Fruit fly (Drosophila melanogaster) whole organism, embryonic: ENCODE data around the gene CG4658.
A peak's percentile ranks its signal among the peaks of the same experiment; 100 is the strongest.

Experiments used
- Blimp-1 ChIP-seq: fragments of 200-800 bp; sonication (Bioruptor generic); optimal IDR thresholded peaks from 3 replicates; lab custom pipeline; 2018; ENCODE audit warnings: missing biosample characterization, missing genetic modification characterization, mild to moderate bottlenecking, moderate library complexity, missing genetic modification reagents
- CG10321 ChIP-seq: fragments of 200-800 bp; sonication (Bioruptor generic); IDR thresholded peaks from 2 replicates; pipeline ENCODE4 v1.3.6; 2022; ENCODE audit warnings: missing biosample characterization, missing genetic modification characterization
- CG10366 ChIP-seq: fragments of 200-800 bp; sonication (Bioruptor generic); IDR thresholded peaks from 2 replicates; pipeline ENCODE4 v1.3.6; 2022; ENCODE audit warnings: missing biosample characterization, missing genetic modification characterization
- CG11093 ChIP-seq: fragments of 200-800 bp; sonication (Bioruptor generic); IDR thresholded peaks from 3 replicates; pipeline ENCODE4 v1.3.6; 2022; ENCODE audit warnings: missing biosample characterization, missing genetic modification characterization
- CG14965 ChIP-seq: fragments of 200-800 bp; sonication (Bioruptor generic); optimal IDR thresholded peaks from 2 replicates; lab custom pipeline; 2016; ENCODE audit warnings: missing biosample characterization, missing genetic modification characterization, borderline replicate concordance
- CG15479 ChIP-seq: fragments of 200-800 bp; sonication (Bioruptor generic); optimal IDR thresholded peaks from 3 replicates; lab custom pipeline; 2019; ENCODE audit warnings: missing biosample characterization, mild to moderate bottlenecking, missing genetic modification characterization, moderate library complexity
- CG1603 ChIP-seq: fragments of 200-800 bp; sonication (Bioruptor generic); optimal IDR thresholded peaks from 2 replicates; lab custom pipeline; 2019; ENCODE audit warnings: missing biosample characterization, mild to moderate bottlenecking, missing genetic modification characterization, moderate library complexity
- CG16863 ChIP-seq: fragments of 200-800 bp; sonication (Bioruptor generic); optimal IDR thresholded peaks from 3 replicates; lab custom pipeline; 2016; ENCODE audit warnings: missing biosample characterization, missing genetic modification characterization
- CG17912 ChIP-seq: fragments of 200-800 bp; sonication (Bioruptor generic); optimal IDR thresholded peaks from 2 replicates; lab custom pipeline; 2018; ENCODE audit warnings: missing biosample characterization, mild to moderate bottlenecking, missing genetic modification characterization
- CG18599 ChIP-seq: fragments of 200-800 bp; sonication (Bioruptor generic); optimal IDR thresholded peaks from 3 replicates; lab custom pipeline; 2017; ENCODE audit warnings: missing biosample characterization, missing genetic modification characterization, mild to moderate bottlenecking, moderate library complexity, missing genetic modification reagents
- CG18764 ChIP-seq: fragments of 200-800 bp; sonication (Bioruptor generic); optimal IDR thresholded peaks from 3 replicates; lab custom pipeline; 2016; ENCODE audit warnings: missing biosample characterization, missing genetic modification characterization
- CG2116 ChIP-seq: fragments of 200-800 bp; sonication (Bioruptor generic); optimal IDR thresholded peaks from 3 replicates; lab custom pipeline; 2018; ENCODE audit warnings: missing biosample characterization, mild to moderate bottlenecking, missing genetic modification characterization
- CG2678 ChIP-seq: fragments of 200-800 bp; sonication (Bioruptor generic); optimal IDR thresholded peaks from 3 replicates; lab custom pipeline; 2019; ENCODE audit warnings: missing biosample characterization, mild to moderate bottlenecking, missing genetic modification characterization, moderate library complexity
- CG31441 ChIP-seq: fragments of 200-800 bp; sonication (Bioruptor generic); IDR thresholded peaks from 2 replicates; pipeline ENCODE4 v1.3.6; 2022; ENCODE audit warnings: missing biosample characterization, missing genetic modification characterization
- CG4282 ChIP-seq: fragments of 200-800 bp; sonication (Bioruptor generic); optimal IDR thresholded peaks from 2 replicates; lab custom pipeline; 2016; ENCODE audit warnings: missing biosample characterization, missing genetic modification characterization
- CG4328 ChIP-seq: fragments of 200-800 bp; sonication (Bioruptor generic); optimal IDR thresholded peaks from 3 replicates; lab custom pipeline; 2017; ENCODE audit warnings: missing biosample characterization, missing genetic modification reagents, missing genetic modification characterization
- CG4424 ChIP-seq: fragments of 200-800 bp; sonication (Bioruptor generic); optimal IDR thresholded peaks from 3 replicates; lab custom pipeline; 2016; ENCODE audit warnings: missing biosample characterization, missing genetic modification characterization
- CG4617 ChIP-seq: fragments of 200-800 bp; sonication (Bioruptor generic); optimal IDR thresholded peaks from 3 replicates; lab custom pipeline; 2016; ENCODE audit warnings: missing biosample characterization, missing genetic modification characterization, borderline replicate concordance
- CG5245 ChIP-seq: fragments of 200-800 bp; sonication (Bioruptor generic); optimal IDR thresholded peaks from 3 replicates; lab custom pipeline; 2016; ENCODE audit warnings: missing biosample characterization, missing genetic modification characterization
- CG8359 ChIP-seq: fragments of 200-800 bp; sonication (Bioruptor generic); optimal IDR thresholded peaks from 2 replicates; lab custom pipeline; 2017; ENCODE audit warnings: missing biosample characterization, mild to moderate bottlenecking, missing genetic modification characterization, borderline replicate concordance
- Dll ChIP-seq: fragments of 200-800 bp; sonication (Bioruptor generic); IDR thresholded peaks from 4 replicates; pipeline ENCODE4 v1.3.6; 2022; ENCODE audit warnings: missing biosample characterization, missing genetic modification characterization; ENCODE audit not compliant: partially characterized antibody
- E2f2 ChIP-seq: fragments of 200-800 bp; sonication (Bioruptor generic); IDR thresholded peaks from 2 replicates; pipeline ENCODE4 v1.3.6; 2022; ENCODE audit warnings: missing biosample characterization, missing genetic modification characterization
- Fer3 ChIP-seq: fragments of 200-800 bp; sonication (Bioruptor generic); optimal IDR thresholded peaks from 2 replicates; lab custom pipeline; 2018; ENCODE audit warnings: missing biosample characterization, mild to moderate bottlenecking, missing genetic modification characterization, moderate library complexity
- Lim3 ChIP-seq: fragments of 200-800 bp; sonication (Bioruptor generic); IDR thresholded peaks from 2 replicates; pipeline ENCODE4 v1.3.6; 2022; ENCODE audit warnings: missing biosample characterization, missing genetic modification characterization
- MBD-R2 ChIP-seq: fragments of 200-800 bp; sonication (Bioruptor generic); IDR thresholded peaks from 2 replicates; pipeline ENCODE4 v1.3.6; 2022; ENCODE audit warnings: missing biosample characterization, missing genetic modification characterization
- Optix ChIP-seq: fragments of 200-800 bp; sonication (Bioruptor generic); IDR thresholded peaks from 3 replicates; pipeline ENCODE4 v1.3.6; 2022; ENCODE audit warnings: missing biosample characterization, missing genetic modification characterization
- Poxn ChIP-seq: fragments of 200-800 bp; sonication (Bioruptor generic); IDR thresholded peaks from 2 replicates; pipeline ENCODE4 v1.3.6; 2022; ENCODE audit warnings: missing biosample characterization, missing genetic modification characterization
- Side ChIP-seq: fragments of 200-800 bp; sonication (Bioruptor generic); optimal IDR thresholded peaks from 2 replicates; lab custom pipeline; 2016; ENCODE audit warnings: missing biosample characterization, missing genetic modification characterization
- ab ChIP-seq: fragments of 200-800 bp; sonication (Bioruptor generic); optimal IDR thresholded peaks from 2 replicates; lab custom pipeline; 2016; ENCODE audit warnings: missing biosample characterization, missing genetic modification characterization
- abd-A ChIP-seq: fragments of 200-800 bp; sonication (Bioruptor generic); optimal IDR thresholded peaks from 3 replicates; lab custom pipeline; 2019; ENCODE audit warnings: missing biosample characterization, mild to moderate bottlenecking, missing genetic modification characterization, moderate library complexity
- ap ChIP-seq: fragments of 200-800 bp; sonication (Bioruptor generic); IDR thresholded peaks from 2 replicates; pipeline ENCODE4 v1.3.6; 2022; ENCODE audit warnings: missing biosample characterization, missing genetic modification characterization
- ash1 ChIP-seq: fragments of 200-800 bp; sonication (Bioruptor generic); optimal IDR thresholded peaks from 2 replicates; lab custom pipeline; 2018; ENCODE audit warnings: missing biosample characterization, mild to moderate bottlenecking, missing genetic modification characterization
- az2 ChIP-seq: fragments of 200-800 bp; sonication (Bioruptor generic); optimal IDR thresholded peaks from 3 replicates; lab custom pipeline; 2016; ENCODE audit warnings: missing biosample characterization, missing genetic modification characterization
- btn ChIP-seq: fragments of 200-800 bp; sonication (Bioruptor generic); optimal IDR thresholded peaks from 2 replicates; lab custom pipeline; 2016; ENCODE audit warnings: missing biosample characterization, missing genetic modification characterization
- caup ChIP-seq: fragments of 200-800 bp; sonication (Bioruptor generic); optimal IDR thresholded peaks from 3 replicates; lab custom pipeline; 2017; ENCODE audit warnings: missing biosample characterization, mild to moderate bottlenecking, missing genetic modification characterization, moderate library complexity; ENCODE audit not compliant: severe bottlenecking
- chinmo ChIP-seq: fragments of 200-800 bp; sonication (Bioruptor generic); IDR thresholded peaks from 4 replicates; pipeline ENCODE4 v1.3.6; 2022; ENCODE audit warnings: missing biosample characterization, missing genetic modification characterization; ENCODE audit not compliant: partially characterized antibody
- dan ChIP-seq: fragments of 200-800 bp; sonication (Bioruptor generic); IDR thresholded peaks from 2 replicates; pipeline ENCODE4 v1.3.6; 2022; ENCODE audit warnings: missing biosample characterization, missing genetic modification characterization
- dmrt11E ChIP-seq: fragments of 200-800 bp; sonication (Bioruptor generic); optimal IDR thresholded peaks from 3 replicates; lab custom pipeline; 2018; ENCODE audit warnings: missing biosample characterization, mild to moderate bottlenecking, missing genetic modification characterization, moderate library complexity
- gfzf ChIP-seq: fragments of 200-800 bp; sonication (Bioruptor generic); optimal IDR thresholded peaks from 2 replicates; lab custom pipeline; 2016; ENCODE audit warnings: missing biosample characterization, mild to moderate bottlenecking, missing genetic modification characterization, moderate library complexity
- hkb ChIP-seq, 2 experiments: fragments of 200-800 bp in 1 of 2; fragments of >200 bp in 1 of 2; sonication (Bioruptor generic) in 1 of 2; IDR thresholded peaks in 1 of 2; optimal IDR thresholded peaks in 1 of 2; 2 replicates each; pipeline versions ENCODE4 v1.3.6 to Lab custom; 2017 to 2022; ENCODE audit warnings: missing biosample characterization in 1 of 2, missing genetic modification characterization in 1 of 2
- ind ChIP-seq: fragments of 200-800 bp; sonication (Bioruptor generic); optimal IDR thresholded peaks from 3 replicates; lab custom pipeline; 2016; ENCODE audit warnings: missing biosample characterization, missing genetic modification characterization
- odd ChIP-seq: fragments of 200-800 bp; sonication (Bioruptor generic); optimal IDR thresholded peaks from 2 replicates; lab custom pipeline; 2017; ENCODE audit warnings: missing biosample characterization, mild to moderate bottlenecking, missing genetic modification characterization
- run ChIP-seq: fragments of 200-800 bp; sonication (Bioruptor generic); optimal IDR thresholded peaks from 3 replicates; lab custom pipeline; 2018; ENCODE audit warnings: missing biosample characterization, mild to moderate bottlenecking, missing genetic modification characterization
- sqz ChIP-seq: fragments of 200-800 bp; sonication (Bioruptor generic); optimal IDR thresholded peaks from 3 replicates; lab custom pipeline; 2018; ENCODE audit warnings: missing biosample characterization, mild to moderate bottlenecking, missing genetic modification characterization
- sug ChIP-seq: fragments of 200-800 bp; optimal IDR thresholded peaks from 2 replicates; lab custom pipeline; 2019; ENCODE audit warnings: missing biosample characterization, mild to moderate bottlenecking, missing genetic modification characterization, moderate library complexity
- tgo ChIP-seq: fragments of 200-800 bp; sonication (Bioruptor generic); IDR thresholded peaks from 3 replicates; pipeline ENCODE4 v1.3.6; 2022; ENCODE audit warnings: missing biosample characterization, missing genetic modification characterization
- ttk ChIP-seq: fragments of 200-800 bp; sonication (Bioruptor generic); IDR thresholded peaks from 2 replicates; pipeline ENCODE4 v2.1.2; 2022; ENCODE audit warnings: missing biosample characterization, missing genetic modification characterization
- yki ChIP-seq: fragments of >200 bp; optimal IDR thresholded peaks from 3 replicates; lab custom pipeline; 2018

The CG4658 gene

DNA sequence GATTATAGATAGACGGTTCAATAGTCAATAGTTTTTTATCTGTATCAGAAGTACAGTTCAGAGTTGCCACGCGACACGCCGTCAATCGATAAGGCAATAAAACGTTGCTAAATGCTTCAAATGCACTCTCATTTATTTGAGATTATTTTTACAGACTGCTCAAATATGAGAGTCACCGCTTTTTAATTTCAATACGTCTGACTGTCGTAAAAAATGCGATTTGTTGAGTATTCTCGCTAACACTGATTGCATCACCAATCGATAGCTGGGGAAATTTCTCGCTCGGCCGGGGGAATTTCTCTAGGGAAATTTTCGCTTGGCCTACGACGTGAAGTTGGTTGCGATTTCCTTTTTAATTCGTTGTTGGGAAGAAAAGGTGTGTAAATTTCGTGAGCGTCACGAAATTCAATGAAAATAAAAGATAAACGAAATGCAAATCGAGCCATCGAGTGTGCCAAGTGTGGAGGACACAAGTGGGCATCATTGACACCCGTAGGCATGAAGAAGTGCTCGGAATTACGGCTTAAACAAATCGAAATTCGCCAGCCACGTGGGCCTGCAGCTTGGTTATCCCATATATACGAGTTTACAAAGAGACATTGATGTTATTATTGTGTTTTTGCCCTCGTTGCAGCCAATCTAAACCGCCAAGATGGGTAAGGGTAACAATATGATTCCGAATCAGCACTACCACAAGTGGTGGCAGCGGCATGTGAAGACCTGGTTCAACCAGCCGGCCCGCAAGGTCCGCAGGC lies 10.2 kb downstream of the CG4658 start, which contains the start of the genes Dref and RpL13 (continued):
- peak; percentile 68 for TF ChIP-seq CG18764 (GFP tag; lab: Kevin White, UChicago)
- peak; percentile 46 for TF ChIP-seq CG5245
- TF ChIP-seq CG2116 (GFP tag; lab: Kevin White, UChicago) = peak; percentile 96
- peak; percentile 96 for TF ChIP-seq sqz (GFP tag; lab: Kevin White, UChicago)
- no peak for TF ChIP-seq dan
- TF ChIP-seq ind (GFP tag; lab: Kevin White, UChicago) = peak; percentile 69
- peak; percentile 66 for TF ChIP-seq az2 (GFP tag; lab: Kevin White, UChicago)
- TF ChIP-seq chinmo (GFP tag; lab: Robert Waterston, UW) = 0 out of 4 replicates have a peak, but pooled peaks have one; percentile 22
- peak; percentile 83 for TF ChIP-seq CG4282 (GFP tag; lab: Kevin White, UChicago)
- peak; percentile 44 for TF ChIP-seq ttk (GFP tag; lab: Robert Waterston, UW)
- no peak for TF ChIP-seq Lim3 (GFP tag; lab: Robert Waterston, UW)
- TF ChIP-seq Dll (GFP tag; lab: Robert Waterston, UW) = peak; percentile 88
- peak; percentile 68 for TF ChIP-seq CG10366 (GFP tag; lab: Robert Waterston, UW)
- TF ChIP-seq odd (GFP tag; lab: Kevin White, UChicago) = peak; percentile 95
- peak; percentile 70 for TF ChIP-seq dmrt11E (tag; lab: Kevin White, UChicago)
- peak; percentile 70 for TF ChIP-seq CG4617 (GFP tag; lab: Kevin White, UChicago)
- no peak for TF ChIP-seq yki (lab: Kevin White, UChicago)
- TF ChIP-seq sug (tag; lab: Kevin White, UChicago) = peak; percentile 90
- peak; percentile 46 for TF ChIP-seq ap
- peak; percentile 75 for TF ChIP-seq CG4424 (GFP tag; lab: Kevin White, UChicago)
- TF ChIP-seq CG1603 (tag; lab: Kevin White, UChicago) = peak; percentile 90
- TF ChIP-seq ash1 (GFP tag; lab: Kevin White, UChicago) = peak; percentile 95
- TF ChIP-seq CG11093 = no peak
- peak; percentile 65 for TF ChIP-seq Optix
- peak; percentile 57; the same call in 1 of the 2 replicates for TF ChIP-seq Poxn (GFP tag; lab: Robert Waterston, UW)
- TF ChIP-seq CG10321 (GFP tag; lab: Robert Waterston, UW) = peak; percentile 63
- TF ChIP-seq MBD-R2 (GFP tag; lab: Robert Waterston, UW) = peak; percentile 69
- no peak for TF ChIP-seq CG14965 (GFP tag; lab: Kevin White, UChicago)
- peak; percentile 79 for TF ChIP-seq CG8359
- TF ChIP-seq caup (GFP tag; lab: Kevin White, UChicago) = peak; percentile 97
- peak; percentile 96 for TF ChIP-seq CG17912 (GFP tag; lab: Kevin White, UChicago)
- TF ChIP-seq CG31441 = peak; percentile 80
- TF ChIP-seq ab = peak; percentile 17
- TF ChIP-seq hkb (optimal IDR thresholded peaks at IDR 0.05; lab: Kevin White, UChicago) = no peak
- TF ChIP-seq hkb (GFP tag; IDR thresholded peaks at IDR 0.05; lab: Robert Waterston, UW) = peak; percentile 89
- peak; percentile 84 for TF ChIP-seq E2f2 (GFP tag; lab: Robert Waterston, UW)
- TF ChIP-seq abd-A (tag; lab: Kevin White, UChicago) = no peak
- peak; percentile 92 for TF ChIP-seq CG18599 (GFP tag; lab: Kevin White, UChicago)
- TF ChIP-seq run (tag; lab: Kevin White, UChicago) = peak; percentile 78
- peak; percentile 89 for TF ChIP-seq Fer3
- TF ChIP-seq Side = peak; percentile 93
- TF ChIP-seq gfzf (GFP tag; lab: Kevin White, UChicago) = peak; percentile 47
- TF ChIP-seq btn = peak; percentile 73
- peak; percentile 66 for TF ChIP-seq Blimp-1 (GFP tag; lab: Kevin White, UChicago)
- TF ChIP-seq CG4328 (GFP tag; lab: Kevin White, UChicago) = peak; percentile 95
- peak; percentile 79 for TF ChIP-seq CG15479 (GFP tag; lab: Kevin White, UChicago)
- peak; percentile 72 for TF ChIP-seq CG16863 (GFP tag; lab: Kevin White, UChicago)
- peak; percentile 86 for TF ChIP-seq CG2678 (tag; lab: Kevin White, UChicago)
- peak; percentile 72 for TF ChIP-seq tgo
